Fruit fly (Drosophila melanogaster): Measurements from ENCODE around the gene CG34301.

DNA sequence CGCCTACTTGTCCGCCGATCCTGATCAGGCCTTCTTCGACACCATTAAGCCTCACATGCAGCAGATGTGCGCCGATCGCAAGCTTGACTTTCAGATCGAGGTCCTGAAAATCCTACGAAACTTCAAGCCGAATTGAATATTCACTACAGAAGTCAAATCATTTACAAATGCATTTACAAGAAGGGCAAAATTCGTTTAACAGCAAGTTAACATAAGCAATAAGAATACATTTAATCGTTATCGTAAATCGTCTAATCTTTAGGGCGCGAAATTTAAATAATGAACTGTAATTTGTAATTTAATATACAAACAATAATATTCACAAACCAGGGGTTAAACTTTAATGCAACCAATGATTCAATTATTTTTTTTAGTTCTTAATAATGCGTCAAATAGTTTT is 33.8 kb downstream of the CG34301 start:
- TF ChIP-seq Jra (GFP tag; optimal IDR thresholded peaks at IDR 0.05): no peak
- no peak for TF ChIP-seq Hr78 (GFP tag; optimal IDR thresholded peaks at IDR 0.05)
- TF ChIP-seq Myc (optimal IDR thresholded peaks at IDR 0.05): no peak
- no peak for TF ChIP-seq CrebA (GFP tag; optimal IDR thresholded peaks at IDR 0.05; ENCODE audit: borderline replicate concordance)

Measured in whole organism, wandering third instar larva.